Fruit fly (Drosophila melanogaster) whole organism, pupa: ENCODE measurements around the gene CG7252.

Source experiments
- CG10348 ChIP-seq: fragments of 200-800 bp; sonication (Bioruptor generic); IDR thresholded peaks from 2 replicates; pipeline ENCODE4 v1.3.6; 2022; ENCODE audit warnings: missing biosample characterization, missing genetic modification characterization
- CG12605 ChIP-seq: fragments of 200-800 bp; sonication (Bioruptor generic); IDR thresholded peaks from 2 replicates; pipeline ENCODE4 v1.3.6; 2022; ENCODE audit warnings: missing biosample characterization, missing genetic modification characterization
- CG13204 ChIP-seq: fragments of 200-800 bp; sonication (Bioruptor generic); optimal IDR thresholded peaks from 2 replicates; lab custom pipeline; 2018; ENCODE audit warnings: missing biosample characterization, mild to moderate bottlenecking, missing genetic modification characterization, moderate library complexity
- CG14655 ChIP-seq: fragments of 200-800 bp; sonication (Bioruptor generic); optimal IDR thresholded peaks from 3 replicates; lab custom pipeline; 2017; ENCODE audit warnings: mild to moderate bottlenecking, missing biosample characterization, missing genetic modification reagents, missing genetic modification characterization
- CG15710 ChIP-seq: fragments of 200-800 bp; sonication (Bioruptor generic); optimal IDR thresholded peaks from 2 replicates; lab custom pipeline; 2018; ENCODE audit warnings: missing biosample characterization, mild to moderate bottlenecking, missing genetic modification characterization, moderate library complexity
- CG17806 ChIP-seq: fragments of 200-800 bp; sonication (Bioruptor generic); optimal IDR thresholded peaks from 2 replicates; lab custom pipeline; 2018; ENCODE audit warnings: missing biosample characterization, mild to moderate bottlenecking, missing genetic modification characterization, moderate library complexity
- CG32121 ChIP-seq: fragments of 200-800 bp; sonication (Bioruptor generic); IDR thresholded peaks from 2 replicates; pipeline ENCODE4 v1.3.6; 2022; ENCODE audit warnings: missing biosample characterization, missing genetic modification characterization
- CG34367 ChIP-seq: fragments of 200-800 bp; sonication (Bioruptor generic); optimal IDR thresholded peaks from 2 replicates; lab custom pipeline; 2018; ENCODE audit warnings: missing biosample characterization, mild to moderate bottlenecking, missing genetic modification characterization
- CG4496 ChIP-seq: fragments of 200-800 bp; sonication (Bioruptor generic); IDR thresholded peaks from 3 replicates; pipeline ENCODE4 v1.3.6; 2022; ENCODE audit warnings: missing biosample characterization, missing genetic modification characterization
- CG8159 ChIP-seq: fragments of 200-800 bp; sonication (Bioruptor generic); optimal IDR thresholded peaks from 3 replicates; lab custom pipeline; 2018; ENCODE audit warnings: missing biosample characterization, mild to moderate bottlenecking, missing genetic modification characterization, moderate library complexity
- CG8301 ChIP-seq: fragments of 200-800 bp; sonication (Bioruptor generic); optimal IDR thresholded peaks from 2 replicates; lab custom pipeline; 2018; ENCODE audit warnings: missing biosample characterization, mild to moderate bottlenecking, missing genetic modification characterization
- CG9948 ChIP-seq: fragments of 200-800 bp; sonication (Bioruptor generic); optimal IDR thresholded peaks from 2 replicates; lab custom pipeline; 2018; ENCODE audit warnings: missing biosample characterization, mild to moderate bottlenecking, missing genetic modification characterization, moderate library complexity
- D1 ChIP-seq: fragments of 200-800 bp; sonication (Bioruptor generic); optimal IDR thresholded peaks from 2 replicates; lab custom pipeline; 2018; ENCODE audit warnings: missing biosample characterization, mild to moderate bottlenecking, missing genetic modification characterization, moderate library complexity
- EcR ChIP-seq: fragments of 200-800 bp; sonication (Bioruptor generic); optimal IDR thresholded peaks from 3 replicates; lab custom pipeline; 2019; ENCODE audit warnings: missing biosample characterization, missing genetic modification characterization, mild to moderate bottlenecking, moderate library complexity, missing genetic modification reagents
- Ets98B ChIP-seq: fragments of 200-800 bp; sonication (Bioruptor generic); IDR thresholded peaks from 2 replicates; pipeline ENCODE4 v1.3.6; 2022; ENCODE audit warnings: missing biosample characterization, missing genetic modification characterization
- Pif1A ChIP-seq: fragments of 200-800 bp; sonication (Bioruptor generic); optimal IDR thresholded peaks from 3 replicates; lab custom pipeline; 2016; ENCODE audit warnings: missing biosample characterization, missing genetic modification characterization
- Pif1B ChIP-seq: fragments of 200-800 bp; sonication (Bioruptor generic); optimal IDR thresholded peaks from 3 replicates; lab custom pipeline; 2016; ENCODE audit warnings: missing biosample characterization, missing genetic modification characterization
- Snoo ChIP-seq: fragments of 200-800 bp; sonication (Bioruptor generic); optimal IDR thresholded peaks from 3 replicates; lab custom pipeline; 2017; ENCODE audit warnings: missing biosample characterization, mild to moderate bottlenecking, missing genetic modification characterization, inconsistent platforms
- fd96Ca ChIP-seq: fragments of 200-800 bp; sonication (Bioruptor generic); IDR thresholded peaks from 3 replicates; pipeline ENCODE4 v1.3.6; 2022; ENCODE audit warnings: missing biosample characterization, missing genetic modification characterization
- gl ChIP-seq: fragments of 200-800 bp; sonication (Bioruptor generic); optimal IDR thresholded peaks from 2 replicates; lab custom pipeline; 2018; ENCODE audit warnings: missing biosample characterization, mild to moderate bottlenecking, missing genetic modification characterization
- rn ChIP-seq: fragments of 200-800 bp; sonication (Bioruptor generic); IDR thresholded peaks from 2 replicates; pipeline ENCODE4 v1.3.6; 2022; ENCODE audit warnings: missing biosample characterization, missing genetic modification characterization

Gene CG7252

dm6 chr3L:11947357-11947756, at the start of gene CG7252:
TSS of gene CG7252 (plus strand) at chr3L:11947675.
- TF ChIP-seq CG34367 (tag; lab: Kevin White, UChicago), result no peak

dm6 chr3L:11918217-11918616, 29.3 kb upstream of the CG7252 start:
- TF ChIP-seq rn (GFP tag; lab: Robert Waterston, UW) (no peak), CG9948 (tag; lab: Kevin White, UChicago) (no peak), CG8159 (tag; lab: Kevin White, UChicago) (no peak), fd96Ca (GFP tag; lab: Robert Waterston, UW) (no peak), CG14655 (no peak), CG34367 (tag; lab: Kevin White, UChicago) (no peak), CG8301 (tag; lab: Kevin White, UChicago) (no peak), CG4496 (GFP tag; lab: Robert Waterston, UW) (no peak), CG10348 (GFP tag; lab: Robert Waterston, UW) (no peak), EcR (GFP tag; lab: Kevin White, UChicago) (no peak)

dm6 chr3L:11921213-11921612, 26.3 kb upstream of the CG7252 start, which contains the start of gene CG11588:
TSS of gene CG11588 (plus strand) at chr3L:11921513.
- TF ChIP-seq Snoo (tag; lab: Kevin White, UChicago), result no peak
- TF ChIP-seq Ets98B (GFP tag; lab: Robert Waterston, UW), result no peak
- no peak for TF ChIP-seq D1 (tag; lab: Kevin White, UChicago)
- no peak for TF ChIP-seq CG9948 (tag; lab: Kevin White, UChicago)
- TF ChIP-seq Pif1A, result no peak
- no peak for TF ChIP-seq CG10348 (GFP tag; lab: Robert Waterston, UW)
- no peak for TF ChIP-seq CG13204 (GFP tag; lab: Kevin White, UChicago)
- no peak for TF ChIP-seq CG15710
- TF ChIP-seq gl (tag; lab: Kevin White, UChicago), result no peak
- TF ChIP-seq CG4496 (GFP tag; lab: Robert Waterston, UW), result no peak
- TF ChIP-seq CG32121 (GFP tag; lab: Robert Waterston, UW), result no peak
- no peak for TF ChIP-seq CG8159 (tag; lab: Kevin White, UChicago)

- no peak for TF ChIP-seq CG4496 (GFP tag; lab: Robert Waterston, UW)
- no peak for TF ChIP-seq Ets98B (GFP tag; lab: Robert Waterston, UW)
- no peak for TF ChIP-seq CG14655
- no peak for TF ChIP-seq EcR (GFP tag; lab: Kevin White, UChicago)
- TF ChIP-seq CG12605 (GFP tag; lab: Robert Waterston, UW), result no peak
- no peak for TF ChIP-seq D1 (tag; lab: Kevin White, UChicago)
- no peak for TF ChIP-seq CG8301 (tag; lab: Kevin White, UChicago)
- no peak for TF ChIP-seq gl (tag; lab: Kevin White, UChicago)
- TF ChIP-seq CG15710, result no peak
- no peak for TF ChIP-seq CG17806
- no peak for TF ChIP-seq Pif1B (GFP tag; lab: Kevin White, UChicago)
- no peak for TF ChIP-seq rn (GFP tag; lab: Robert Waterston, UW)
- no peak for TF ChIP-seq fd96Ca (GFP tag; lab: Robert Waterston, UW)
- TF ChIP-seq Snoo (tag; lab: Kevin White, UChicago), result no peak
- TF ChIP-seq CG13204 (GFP tag; lab: Kevin White, UChicago), result no peak
- TF ChIP-seq, all 21 proteins: peak for 0
Observed at dm6 chr3L:11924657-11925056, 22.8 kb upstream of the CG7252 start, which contains the start of gene SdhAL. TSS of gene SdhAL (minus strand) at chr3L:11924757.

- TF ChIP-seq Ets98B (GFP tag; lab: Robert Waterston, UW), result no peak
- TF ChIP-seq CG17806, result no peak
- TF ChIP-seq CG12605 (GFP tag; lab: Robert Waterston, UW), result no peak
- no peak for TF ChIP-seq CG34367 (tag; lab: Kevin White, UChicago)
- no peak for TF ChIP-seq CG8301 (tag; lab: Kevin White, UChicago)
Observed at dm6 chr3L:11925382-11925781, 22.1 kb upstream of the CG7252 start.

dm6 chr3L:11927287-11927743, 20.2 kb upstream of the CG7252 start, which contains the start of gene byn:
TSS of gene byn (plus strand) at chr3L:11927693.
- TF ChIP-seq fd96Ca (GFP tag; lab: Robert Waterston, UW), result no peak
- no peak for TF ChIP-seq CG15710
- no peak for TF ChIP-seq Pif1A
- TF ChIP-seq EcR (GFP tag; lab: Kevin White, UChicago), result no peak
- TF ChIP-seq CG12605 (GFP tag; lab: Robert Waterston, UW), result no peak
- TF ChIP-seq CG8159 (tag; lab: Kevin White, UChicago), result no peak

dm6 chr3L:11931619-11932018, 15.9 kb upstream of the CG7252 start:
- TF ChIP-seq CG14655 (no peak), CG13204 (GFP tag; lab: Kevin White, UChicago) (no peak), D1 (tag; lab: Kevin White, UChicago) (no peak)
